Worm (Caenorhabditis elegans) whole organism, late embryonic: ENCODE measurements around the gene gtap-2.

Source experiments
- C38D4.7 ChIP-seq: fragments of 200-800 bp; sonication (Bioruptor generic); optimal IDR thresholded peaks from 2 replicates; lab custom pipeline; 2018; ENCODE audit warnings: mild to moderate bottlenecking, missing genetic modification characterization, moderate library complexity, missing compliant biosample characterization
- ama-1 ChIP-seq: fragments of 150-350 bp; optimal IDR thresholded peaks from 2 replicates; lab custom pipeline; 2014
- ceh-19 ChIP-seq: fragments of 200-800 bp; sonication (Bioruptor generic); optimal IDR thresholded peaks from 2 replicates; lab custom pipeline; 2018; ENCODE audit warnings: mild to moderate bottlenecking, missing genetic modification characterization, missing compliant biosample characterization
- ceh-30 ChIP-seq: fragments of 150-350 bp; optimal IDR thresholded peaks from 2 replicates; lab custom pipeline; 2014; ENCODE audit warnings: missing biosample characterization, missing genetic modification characterization
- ceh-45 ChIP-seq: fragments of 200-800 bp; sonication (Bioruptor generic); IDR thresholded peaks from 2 replicates; pipeline ENCODE4 v1.3.6; 2022; ENCODE audit warnings: missing genetic modification reagents, missing genetic modification characterization, missing compliant biosample characterization
- hlh-8 ChIP-seq: sonication (generic microtip); optimal IDR thresholded peaks from 2 replicates; lab custom pipeline; 2016; ENCODE audit warnings: missing genotype, missing genetic modification characterization, missing compliant biosample characterization
- npax-4 ChIP-seq: sonication (generic microtip); optimal IDR thresholded peaks from 2 replicates; lab custom pipeline; 2016; ENCODE audit warnings: missing genetic modification characterization, missing compliant biosample characterization
- pha-4 ChIP-seq: fragments of 150-350 bp; optimal IDR thresholded peaks from 2 replicates; lab custom pipeline; 2018; ENCODE audit warnings: missing biosample characterization, missing genetic modification reagents, missing genetic modification characterization
- ref-2 ChIP-seq: sonication (generic microtip); optimal IDR thresholded peaks from 2 replicates; lab custom pipeline; 2016; ENCODE audit warnings: missing genetic modification characterization, missing compliant biosample characterization
- ttx-3 ChIP-seq: sonication (generic microtip); optimal IDR thresholded peaks from 2 replicates; lab custom pipeline; 2016; ENCODE audit warnings: missing genetic modification reagents, missing genetic modification characterization, missing compliant biosample characterization
- unc-3 ChIP-seq, 2 experiments: fragments of 200-800 bp in 1 of 2; sonication (Bioruptor generic) in 1 of 2; sonication (generic microtip) in 1 of 2; conservative IDR thresholded peaks in 1 of 2; optimal IDR thresholded peaks in 1 of 2; 2 replicates each; pipeline versions ENCODE4 v1.3.6 to Lab custom; 2016 to 2022; ENCODE audit warnings: missing compliant biosample characterization in 2 of 2, missing genetic modification characterization in 2 of 2, missing genetic modification reagents in 1 of 2
- unc-42 ChIP-seq: sonication (generic microtip); optimal IDR thresholded peaks from 2 replicates; lab custom pipeline; 2016; ENCODE audit warnings: missing genotype, missing genetic modification characterization, missing compliant biosample characterization
- unc-86 ChIP-seq: sonication (generic microtip); optimal IDR thresholded peaks from 2 replicates; lab custom pipeline; 2016; ENCODE audit warnings: missing genetic modification characterization, missing compliant biosample characterization

DNA sequence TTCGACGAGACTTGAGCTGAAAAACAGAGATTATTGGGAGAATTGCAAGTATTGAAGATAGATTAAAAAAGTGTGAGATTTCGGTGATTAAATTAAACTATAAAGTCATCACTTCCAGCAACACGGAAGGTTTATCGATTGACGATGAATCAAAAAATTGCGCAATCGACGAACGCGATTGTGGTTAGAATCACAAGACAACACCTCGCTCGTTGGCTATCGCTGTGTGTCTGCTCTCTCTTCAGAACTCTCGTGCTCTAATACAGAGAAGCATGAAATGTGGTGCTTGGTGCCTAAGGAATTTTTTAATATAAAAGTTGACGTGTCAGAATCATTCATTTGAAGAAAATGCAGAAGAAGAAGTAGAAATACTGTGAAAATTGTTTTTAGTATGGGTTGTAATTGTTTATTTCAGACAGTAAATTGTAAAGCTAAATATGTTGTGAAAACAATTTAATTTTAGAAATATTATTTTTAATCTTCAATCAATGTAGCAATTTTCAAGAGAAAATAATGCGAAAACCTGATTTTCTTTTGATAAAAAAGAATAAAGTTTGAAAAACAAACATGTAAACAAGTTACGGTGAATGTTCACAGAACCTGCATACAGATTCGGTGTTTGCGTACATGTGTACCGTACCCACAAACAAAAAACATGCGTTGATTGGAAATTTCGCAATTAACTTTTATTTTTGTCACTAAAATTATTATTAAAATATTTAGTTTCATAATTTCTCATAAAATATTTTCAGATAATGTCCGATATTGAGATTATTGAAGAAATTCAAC is 19.0 kb downstream of the gtap-2 start, which contains the start of the genes ZK632.10 and ZK632.11:
- TF ChIP-seq unc-3 (GFP tag; conservative IDR thresholded peaks at IDR 0.05; lab: Robert Waterston, UW) (no peak), unc-3 (tag; optimal IDR thresholded peaks at IDR 0.05; lab: Kevin White, UChicago) (no peak), ama-1 (no peak), ceh-19 (no peak), hlh-8 (tag; lab: Kevin White, UChicago) (no peak), ceh-45 (GFP tag; lab: Robert Waterston, UW) (no peak), pha-4 (no peak), npax-4 (tag; lab: Kevin White, UChicago) (no peak), ttx-3 (tag; lab: Kevin White, UChicago) (no peak), unc-42 (tag; lab: Kevin White, UChicago) (no peak), C38D4.7 (GFP tag; lab: Kevin White, UChicago) (no peak), ref-2 (tag; lab: Kevin White, UChicago) (no peak), unc-86 (tag; lab: Kevin White, UChicago) (no peak), ceh-30 (no peak)
